Fruit fly (Drosophila melanogaster) whole organism, adult: ENCODE data around the gene CG9030.
A peak's percentile ranks its signal among the peaks of the same experiment; 100 is the strongest.

Source experiments
- CG11617 ChIP-seq: fragments of 200-800 bp; sonication (Bioruptor generic); optimal IDR thresholded peaks from 2 replicates; lab custom pipeline; 2017; ENCODE audit warnings: mild to moderate bottlenecking, missing biosample characterization, missing genetic modification reagents, missing genetic modification characterization
- CG12768 ChIP-seq: fragments of 200-800 bp; sonication (Bioruptor generic); optimal IDR thresholded peaks from 2 replicates; lab custom pipeline; 2017; ENCODE audit warnings: missing biosample characterization, missing genetic modification characterization, mild to moderate bottlenecking, moderate library complexity, missing genetic modification reagents
- CG14711 ChIP-seq: fragments of 200-800 bp; sonication (Bioruptor generic); optimal IDR thresholded peaks from 2 replicates; lab custom pipeline; 2018; ENCODE audit warnings: missing biosample characterization, mild to moderate bottlenecking, missing genetic modification characterization, moderate library complexity
- CG1620 ChIP-seq: fragments of 200-800 bp; sonication (Bioruptor generic); optimal IDR thresholded peaks from 2 replicates; lab custom pipeline; 2016; ENCODE audit warnings: missing biosample characterization, missing genetic modification characterization
- CG33017 ChIP-seq: fragments of 200-800 bp; sonication (Bioruptor generic); optimal IDR thresholded peaks from 2 replicates; lab custom pipeline; 2018; ENCODE audit warnings: missing biosample characterization, mild to moderate bottlenecking, missing genetic modification characterization, moderate library complexity
- CG5204 ChIP-seq: fragments of 200-800 bp; sonication (Bioruptor generic); optimal IDR thresholded peaks from 2 replicates; lab custom pipeline; 2016; ENCODE audit warnings: missing biosample characterization, missing genetic modification characterization
- CG7045 ChIP-seq: fragments of 200-800 bp; sonication (Bioruptor generic); optimal IDR thresholded peaks from 2 replicates; lab custom pipeline; 2017; ENCODE audit warnings: missing biosample characterization, mild to moderate bottlenecking, missing genetic modification characterization
- CG7101 ChIP-seq: fragments of 200-800 bp; sonication (Bioruptor generic); optimal IDR thresholded peaks from 2 replicates; lab custom pipeline; 2018; ENCODE audit warnings: missing biosample characterization, mild to moderate bottlenecking, missing genetic modification characterization, moderate library complexity
- Clk ChIP-seq: fragments of 200-800 bp; sonication (Bioruptor generic); optimal IDR thresholded peaks from 2 replicates; lab custom pipeline; 2017; ENCODE audit warnings: missing biosample characterization, missing genetic modification characterization
- Crg-1 ChIP-seq: fragments of 200-800 bp; sonication (Bioruptor generic); optimal IDR thresholded peaks from 2 replicates; lab custom pipeline; 2016; ENCODE audit warnings: missing biosample characterization, missing genetic modification characterization
- Hr96 ChIP-seq: fragments of 200-800 bp; sonication (Bioruptor generic); optimal IDR thresholded peaks from 2 replicates; lab custom pipeline; 2016; ENCODE audit warnings: missing biosample characterization, missing genetic modification characterization
- Mnt ChIP-seq: fragments of 200-800 bp; sonication (Bioruptor generic); optimal IDR thresholded peaks from 2 replicates; lab custom pipeline; 2016; ENCODE audit warnings: missing biosample characterization, mild to moderate bottlenecking, missing genetic modification characterization
- bab1 ChIP-seq: fragments of 200-800 bp; sonication (Bioruptor generic); optimal IDR thresholded peaks from 3 replicates; lab custom pipeline; 2019; ENCODE audit warnings: missing biosample characterization, mild to moderate bottlenecking, missing genetic modification characterization, moderate library complexity
- cic ChIP-seq: fragments of 200-800 bp; sonication (Bioruptor generic); optimal IDR thresholded peaks from 2 replicates; lab custom pipeline; 2017; ENCODE audit warnings: missing biosample characterization, mild to moderate bottlenecking, missing genetic modification characterization, moderate library complexity
- cnc ChIP-seq, 2 experiments: fragments of >200 bp; optimal IDR thresholded peaks; 2 replicates each; lab custom pipeline; 2017
- kay ChIP-seq: fragments of 200-800 bp; sonication (Bioruptor generic); peaks from one replicate; lab custom pipeline; 2016; ENCODE audit warnings: missing biosample characterization, missing genetic modification characterization, borderline replicate concordance
- ovo ChIP-seq: fragments of 200-800 bp; sonication (Bioruptor generic); optimal IDR thresholded peaks from 2 replicates; lab custom pipeline; 2016; ENCODE audit warnings: missing biosample characterization, missing genetic modification characterization
- pad ChIP-seq: fragments of 200-800 bp; sonication (Bioruptor generic); optimal IDR thresholded peaks from 3 replicates; lab custom pipeline; 2017; ENCODE audit warnings: missing biosample characterization, missing genetic modification characterization, mild to moderate bottlenecking, moderate library complexity, missing genetic modification reagents
- tj ChIP-seq: fragments of 200-800 bp; sonication (Bioruptor generic); optimal IDR thresholded peaks from 3 replicates; lab custom pipeline; 2017; ENCODE audit warnings: missing biosample characterization, mild to moderate bottlenecking, missing genetic modification characterization, moderate library complexity
- toe ChIP-seq: fragments of 200-800 bp; sonication (Bioruptor generic); optimal IDR thresholded peaks from 2 replicates; lab custom pipeline; 2016; ENCODE audit warnings: missing biosample characterization, missing genetic modification characterization

The CG9030 gene

DNA sequence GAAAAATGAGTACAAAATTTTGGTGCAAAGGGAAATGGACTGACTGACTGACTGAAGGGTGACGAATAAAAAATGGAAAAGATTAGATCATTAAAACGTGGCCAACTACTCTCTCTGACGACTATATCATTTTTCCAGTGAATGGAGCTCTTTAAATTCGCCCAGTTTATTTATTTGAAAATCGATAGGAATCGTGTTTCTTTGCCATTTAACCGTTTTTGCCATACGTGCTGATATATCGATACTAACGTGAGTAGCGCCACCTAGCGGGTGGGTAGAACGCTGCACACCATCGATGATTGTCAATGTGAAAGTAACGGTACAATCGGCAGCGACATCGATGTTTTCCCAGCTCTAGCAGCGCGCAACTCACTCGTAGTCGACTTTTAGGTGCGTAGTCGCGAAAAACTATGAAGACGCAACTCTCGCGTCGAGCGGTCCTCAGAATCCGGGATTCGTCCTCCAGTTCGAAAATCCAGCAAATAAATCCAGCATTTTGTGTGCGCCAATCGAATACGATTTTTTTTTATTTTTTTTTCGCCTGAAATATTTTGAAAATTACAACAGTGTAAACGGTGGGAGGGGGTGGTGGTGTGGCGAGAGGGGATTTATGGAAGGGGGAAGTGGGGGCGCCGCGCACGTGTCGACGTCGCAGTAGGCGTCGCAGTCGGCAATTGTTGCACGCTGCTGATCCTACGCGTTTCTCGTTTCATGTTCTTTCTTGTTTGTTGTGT, at the start of gene CG9030, which contains the start of gene eag:
TSS of gene CG9030 (minus strand) at position 51 of the 734 bp plus-strand sequence.
TSS of gene eag (plus strand) at position 428 of the 734 bp plus-strand sequence.
- TF ChIP-seq ovo (peak; percentile 64), cnc (optimal IDR thresholded peaks at IDR 0.05; lab: Kevin White, UChicago) (no peak)

DNA sequence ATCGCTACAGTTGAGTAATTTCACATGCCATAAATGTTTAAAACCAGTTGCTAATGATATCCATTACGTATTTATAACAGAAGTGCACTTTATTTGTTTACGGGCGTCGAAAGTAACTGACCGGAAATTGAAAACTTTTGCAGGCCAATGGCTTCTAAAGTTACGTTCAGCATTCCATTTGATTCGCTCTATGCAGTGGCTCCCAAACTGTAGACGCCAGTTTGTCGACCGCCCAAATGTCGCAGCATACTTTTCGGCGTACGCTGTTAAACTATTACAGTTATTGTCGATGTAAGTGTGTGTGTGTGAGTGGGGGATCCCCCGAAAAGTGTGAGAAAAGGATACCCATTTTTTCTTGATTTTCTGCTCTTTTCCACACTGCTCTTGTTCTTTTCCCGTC, 6.0 kb upstream of the CG9030 start:
- no peak for TF ChIP-seq CG5204 (GFP tag; lab: Kevin White, UChicago)
- TF ChIP-seq bab1 (GFP tag; lab: Kevin White, UChicago): no peak
- no peak for TF ChIP-seq pad (GFP tag; lab: Kevin White, UChicago)
- no peak for TF ChIP-seq CG11617 (GFP tag; lab: Kevin White, UChicago)
- TF ChIP-seq CG33017 (tag; lab: Kevin White, UChicago): no peak
- no peak for TF ChIP-seq kay (GFP tag; lab: Kevin White, UChicago)
- TF ChIP-seq Clk: no peak
- no peak for TF ChIP-seq Mnt (GFP tag; lab: Kevin White, UChicago)
- TF ChIP-seq CG1620 (GFP tag; lab: Kevin White, UChicago): no peak
- TF ChIP-seq CG14711 (tag; lab: Kevin White, UChicago): no peak
- no peak for TF ChIP-seq CG12768 (GFP tag; lab: Kevin White, UChicago)
- TF ChIP-seq tj (GFP tag; lab: Kevin White, UChicago): no peak
- no peak for TF ChIP-seq CG7101
- no peak for TF ChIP-seq CG7045 (GFP tag; lab: Kevin White, UChicago)
- no peak for TF ChIP-seq ovo

DNA sequence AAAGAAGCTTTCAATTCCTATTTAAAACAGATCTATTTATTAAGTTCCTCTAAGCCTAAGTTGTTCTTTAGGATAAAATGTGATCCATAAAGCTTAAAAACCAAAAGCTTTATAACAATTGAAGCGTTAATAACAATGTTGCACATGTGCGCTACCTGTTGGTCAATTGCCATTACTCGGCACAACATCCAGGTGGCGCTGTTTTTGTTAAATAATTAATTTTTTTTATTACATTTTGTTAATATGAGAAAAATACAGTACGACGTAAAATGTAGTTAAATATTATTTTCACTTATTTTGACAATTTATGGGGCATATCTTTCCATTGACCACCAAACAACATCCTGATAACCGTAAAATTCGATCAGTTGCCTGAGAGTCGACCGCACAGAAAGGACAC, 1.0 kb downstream of the CG9030 start:
- TF ChIP-seq CG33017 (tag; lab: Kevin White, UChicago) (no peak), pad (GFP tag; lab: Kevin White, UChicago) (no peak), Crg-1 (GFP tag; lab: Kevin White, UChicago) (no peak), Mnt (GFP tag; lab: Kevin White, UChicago) (no peak), tj (GFP tag; lab: Kevin White, UChicago) (no peak), Clk (no peak), toe (no peak), cic (GFP tag; lab: Kevin White, UChicago) (no peak), ovo (no peak), CG1620 (GFP tag; lab: Kevin White, UChicago) (peak; percentile 65), CG11617 (GFP tag; lab: Kevin White, UChicago) (no peak), cnc (optimal IDR thresholded peaks at IDR 0.05; lab: Kevin White, UChicago) (no peak), CG5204 (GFP tag; lab: Kevin White, UChicago) (no peak), CG14711 (tag; lab: Kevin White, UChicago) (no peak), CG12768 (GFP tag; lab: Kevin White, UChicago) (no peak), CG7101 (peak; percentile 31), Hr96 (peak; percentile 7), CG7045 (GFP tag; lab: Kevin White, UChicago) (no peak), kay (GFP tag; lab: Kevin White, UChicago) (no peak), bab1 (GFP tag; lab: Kevin White, UChicago) (peak; percentile 7)

DNA sequence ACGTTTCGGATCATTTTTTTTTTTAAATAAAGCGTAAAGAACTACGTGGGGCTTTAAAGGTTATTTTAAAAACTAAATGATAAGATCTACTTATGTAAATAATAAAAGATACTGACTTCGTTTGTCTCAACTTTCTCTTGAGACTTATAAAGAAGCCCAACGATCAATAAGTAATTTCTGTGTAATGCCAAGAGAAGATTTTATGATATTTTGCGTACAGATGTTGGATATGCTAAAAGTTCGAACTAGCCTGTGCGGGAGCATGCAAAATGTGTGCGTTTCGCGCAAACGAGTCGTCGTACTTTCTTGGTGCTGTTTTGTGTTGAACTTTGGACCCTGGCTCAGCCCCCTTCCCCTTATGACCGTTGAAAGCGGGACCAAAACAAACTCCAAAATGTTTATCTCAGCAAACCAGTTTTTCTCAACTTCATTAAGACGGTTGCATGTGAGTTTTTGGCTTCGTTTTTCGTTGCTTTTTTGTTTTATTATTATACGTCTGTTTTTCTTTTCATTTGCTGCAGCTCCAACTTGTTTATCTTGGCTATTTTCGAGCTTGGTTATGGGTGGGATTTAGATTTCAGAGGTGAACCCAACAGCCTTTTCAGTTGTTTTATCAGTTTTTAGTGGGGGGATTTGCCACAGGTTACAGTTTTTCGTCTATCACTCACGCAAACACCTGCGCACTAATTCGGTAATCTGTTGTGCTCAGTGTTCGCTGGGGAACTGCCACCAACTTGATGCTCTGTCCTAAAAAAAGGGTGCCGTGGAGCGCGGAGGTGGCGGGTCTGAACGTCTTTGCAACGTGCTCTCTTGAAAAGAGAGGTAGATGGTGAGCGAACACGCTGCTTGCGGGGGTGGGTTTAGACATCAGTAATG, 1.8 kb downstream of the CG9030 start, which contains the start of gene pdgy:
TSS of gene pdgy (minus strand) at position 688 of the 876 bp plus-strand sequence.
- TF ChIP-seq kay (GFP tag; lab: Kevin White, UChicago): peak; percentile 13
- peak; percentile 57 for TF ChIP-seq CG12768 (GFP tag; lab: Kevin White, UChicago)
- TF ChIP-seq tj (GFP tag; lab: Kevin White, UChicago): peak; percentile 91
- no peak for TF ChIP-seq Mnt (GFP tag; lab: Kevin White, UChicago)
- TF ChIP-seq Clk: no peak
- peak; percentile 34 for TF ChIP-seq Hr96
- TF ChIP-seq cic (GFP tag; lab: Kevin White, UChicago): peak; percentile 28
- peak; percentile 84 for TF ChIP-seq pad (GFP tag; lab: Kevin White, UChicago)
- TF ChIP-seq toe: peak; percentile 32

DNA sequence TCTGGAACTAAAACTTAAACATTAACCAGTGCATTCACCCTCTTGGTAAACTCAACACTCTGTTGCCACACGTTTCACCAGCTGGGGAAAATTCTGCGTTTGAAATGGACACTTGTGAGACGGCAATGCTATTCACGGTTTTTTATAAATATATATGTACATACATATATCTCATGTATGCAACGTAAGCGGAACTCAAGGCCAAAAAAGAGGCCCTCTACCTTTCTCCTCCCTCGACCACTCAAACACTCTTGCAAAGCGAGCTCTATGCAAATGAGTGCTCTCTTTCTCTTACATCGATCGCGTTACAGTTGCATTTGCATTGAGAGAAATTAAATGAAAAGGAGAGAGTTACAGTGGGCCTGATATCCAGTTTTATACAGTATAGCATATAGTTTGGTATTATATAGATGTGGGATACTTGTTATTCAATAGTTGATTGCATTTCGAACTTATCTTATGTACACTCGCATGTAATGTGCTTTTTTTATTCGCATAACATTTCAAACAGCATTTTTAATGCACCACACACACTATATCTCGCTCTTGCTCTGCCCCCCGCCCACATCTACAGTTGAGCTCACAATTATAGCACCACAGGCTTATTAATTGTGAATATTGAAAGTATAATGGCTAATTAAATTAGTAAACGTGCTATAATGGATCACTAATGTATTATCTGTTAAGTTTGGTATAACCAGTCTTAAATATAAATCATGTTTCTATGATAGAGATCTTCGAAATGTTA, 2.6 kb downstream of the CG9030 start:
- TF ChIP-seq CG11617 (GFP tag; lab: Kevin White, UChicago): peak; percentile 39
- peak; percentile 62 for TF ChIP-seq CG7101
- peak; percentile 90 for TF ChIP-seq tj (GFP tag; lab: Kevin White, UChicago)
- peak; percentile 47 for TF ChIP-seq ovo
- peak; percentile 28 for TF ChIP-seq CG14711 (tag; lab: Kevin White, UChicago)
- TF ChIP-seq CG1620 (GFP tag; lab: Kevin White, UChicago): no peak
- TF ChIP-seq CG12768 (GFP tag; lab: Kevin White, UChicago): no peak
- no peak for TF ChIP-seq cic (GFP tag; lab: Kevin White, UChicago)
- TF ChIP-seq Crg-1 (GFP tag; lab: Kevin White, UChicago): peak; percentile 18
- TF ChIP-seq bab1 (GFP tag; lab: Kevin White, UChicago): peak; percentile 78
- no peak for TF ChIP-seq CG5204 (GFP tag; lab: Kevin White, UChicago)
- TF ChIP-seq pad (GFP tag; lab: Kevin White, UChicago): peak; percentile 86
- peak; percentile 29 for TF ChIP-seq CG7045 (GFP tag; lab: Kevin White, UChicago)
- TF ChIP-seq Hr96: no peak
- peak; percentile 45 for TF ChIP-seq kay (GFP tag; lab: Kevin White, UChicago)
- TF ChIP-seq cnc (optimal IDR thresholded peaks at IDR 0.05; lab: Kevin White, UChicago): no peak
- peak; percentile 1 for TF ChIP-seq Mnt (GFP tag; lab: Kevin White, UChicago)
